Fruit fly (Drosophila melanogaster) whole organism, wandering third instar larva: ENCODE measurements around the gene CG44014.

Experiments used
- CrebA ChIP-seq: fragments of 200-800 bp; sonication (Bioruptor generic); optimal IDR thresholded peaks from 2 replicates; lab custom pipeline; 2016; ENCODE audit warnings: missing biosample characterization, mild to moderate bottlenecking, missing genetic modification characterization, borderline replicate concordance
- Hr78 ChIP-seq: fragments of >200 bp; optimal IDR thresholded peaks from 2 replicates; lab custom pipeline; 2017; ENCODE audit warnings: missing biosample characterization, missing genetic modification characterization
- Myc ChIP-seq: fragments of >200 bp; optimal IDR thresholded peaks from 2 replicates; lab custom pipeline; 2017
- OdsH ChIP-seq: fragments of 200-800 bp; sonication (Bioruptor generic); optimal IDR thresholded peaks from 2 replicates; lab custom pipeline; 2016; ENCODE audit warnings: missing biosample characterization, mild to moderate bottlenecking, missing genetic modification characterization
- dsf ChIP-seq: sonication (Bioruptor generic); optimal IDR thresholded peaks from 2 replicates; lab custom pipeline; 2016; ENCODE audit warnings: missing biosample characterization, missing genetic modification characterization, borderline replicate concordance
- psq ChIP-seq: fragments of 200-800 bp; sonication (Bioruptor generic); optimal IDR thresholded peaks from 3 replicates; lab custom pipeline; 2017; ENCODE audit warnings: missing biosample characterization, mild to moderate bottlenecking, missing genetic modification characterization, moderate library complexity

DNA sequence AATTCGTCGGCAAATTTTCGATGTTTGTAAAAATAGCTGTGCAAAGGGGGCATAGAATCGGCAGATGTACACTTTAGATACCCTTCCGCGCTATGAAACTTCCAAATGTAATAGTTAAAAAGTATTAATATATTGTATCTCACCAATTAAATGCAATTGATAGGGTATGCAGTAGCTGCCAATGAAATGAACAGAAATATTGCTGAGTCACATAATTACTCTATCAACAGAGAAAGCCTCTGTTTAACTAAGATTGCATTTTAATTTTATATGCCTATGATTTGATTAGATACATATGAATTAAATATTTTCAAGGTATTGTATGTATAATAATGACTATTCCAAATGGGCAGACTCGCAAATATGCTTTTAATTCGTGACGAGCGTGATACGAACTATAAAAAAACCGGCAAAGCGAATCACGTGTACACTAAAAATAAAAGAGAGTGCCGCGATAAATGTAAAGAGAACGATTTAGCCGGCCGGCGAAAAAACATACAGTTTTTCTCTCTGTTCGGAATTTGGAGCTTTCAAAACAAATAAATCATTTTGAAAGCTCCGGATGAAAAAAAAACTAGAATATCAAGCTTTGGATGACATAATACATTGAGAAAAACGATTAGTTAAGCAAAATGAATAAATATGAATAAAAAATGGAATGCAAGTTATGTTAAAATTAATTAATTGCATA, 39.3 kb upstream of the CG44014 start, which contains the start of gene AOX3:
- TF ChIP-seq psq (GFP tag; lab: Kevin White, UChicago): peak; percentile 47
- no peak for TF ChIP-seq Myc (lab: Kevin White, UChicago)
- TF ChIP-seq dsf (GFP tag; lab: Kevin White, UChicago): no peak
- peak; percentile 20 for TF ChIP-seq OdsH
- TF ChIP-seq Hr78: no peak
- TF ChIP-seq CrebA: no peak
